Worm (Caenorhabditis elegans) whole organism, L1 larva: Measurements from ENCODE around the gene Y40C5A.4.

ENCODE experiments used
- C16A3.4 ChIP-seq: fragments of 150-350 bp; optimal IDR thresholded peaks from 2 replicates; lab custom pipeline; 2014; ENCODE audit warnings: missing biosample characterization, missing genetic modification characterization
- C34B4.2 ChIP-seq: sonication (generic microtip); optimal IDR thresholded peaks from 2 replicates; lab custom pipeline; 2017; ENCODE audit warnings: mild to moderate bottlenecking, missing genetic modification characterization, missing compliant biosample characterization
- F16B12.6 ChIP-seq: fragments of 150-350 bp; optimal IDR thresholded peaks from 2 replicates; lab custom pipeline; 2014; ENCODE audit warnings: missing biosample characterization, missing genetic modification characterization
- Y116A8C.19 ChIP-seq: sonication (generic microtip); optimal IDR thresholded peaks from 2 replicates; lab custom pipeline; 2016; ENCODE audit warnings: missing compliant biosample characterization, missing genetic modification characterization, borderline replicate concordance
- aha-1 ChIP-seq: fragments of 150-350 bp; optimal IDR thresholded peaks from 2 replicates; lab custom pipeline; 2014; ENCODE audit warnings: missing biosample characterization, missing genetic modification characterization
- alr-1 ChIP-seq: fragments of 200-800 bp; sonication (Bioruptor generic); optimal IDR thresholded peaks from 2 replicates; lab custom pipeline; 2018; ENCODE audit warnings: borderline replicate concordance, mild to moderate bottlenecking, missing genetic modification characterization, missing compliant biosample characterization
- aly-2 ChIP-seq: fragments of 150-350 bp; optimal IDR thresholded peaks from 2 replicates; lab custom pipeline; 2014; ENCODE audit warnings: missing biosample characterization, missing genetic modification characterization
- blmp-1 ChIP-seq: fragments of 150-350 bp; optimal IDR thresholded peaks from 2 replicates; lab custom pipeline; 2014; ENCODE audit warnings: missing biosample characterization, missing genetic modification characterization
- ceh-90 ChIP-seq: sonication (generic microtip); optimal IDR thresholded peaks from 2 replicates; lab custom pipeline; 2016; ENCODE audit warnings: missing genetic modification characterization, missing compliant biosample characterization
- ces-1 ChIP-seq: fragments of 150-350 bp; optimal IDR thresholded peaks from 2 replicates; lab custom pipeline; 2014; ENCODE audit warnings: missing biosample characterization, missing genetic modification reagents, missing genetic modification characterization
- dpl-1 ChIP-seq, 3 experiments: fragments of 150-350 bp in 2 of 3; sonication (generic microtip) in 1 of 3; optimal IDR thresholded peaks; 2 replicates each; lab custom pipeline; 2014 to 2017; ENCODE audit warnings: missing biosample characterization in 3 of 3, missing genetic modification characterization in 3 of 3, missing genetic modification reagents in 3 of 3
- dsc-1 ChIP-seq: sonication (generic microtip); optimal IDR thresholded peaks from 2 replicates; lab custom pipeline; 2016; ENCODE audit warnings: mild to moderate bottlenecking, missing genetic modification characterization, missing compliant biosample characterization
- efl-3 ChIP-seq: fragments of 200-800 bp; sonication (Bioruptor generic); optimal IDR thresholded peaks from 2 replicates; lab custom pipeline; 2018; ENCODE audit warnings: mild to moderate bottlenecking, missing genetic modification characterization, missing compliant biosample characterization
- egl-13 ChIP-seq: sonication (generic microtip); optimal IDR thresholded peaks from 2 replicates; lab custom pipeline; 2016; ENCODE audit warnings: missing genotype, missing genetic modification reagents, missing genetic modification characterization, missing compliant biosample characterization
- elt-2 ChIP-seq: sonication (generic microtip); optimal IDR thresholded peaks from 2 replicates; lab custom pipeline; 2016; ENCODE audit warnings: missing genetic modification characterization, mild to moderate bottlenecking, inconsistent platforms, missing compliant biosample characterization, missing genetic modification reagents
- ets-5 ChIP-seq: fragments of 200-800 bp; sonication (Bioruptor generic); IDR thresholded peaks from 2 replicates; pipeline ENCODE4 v1.3.6; 2022; ENCODE audit warnings: missing genetic modification characterization, missing compliant biosample characterization
- fkh-10 ChIP-seq: sonication (generic microtip); optimal IDR thresholded peaks from 2 replicates; lab custom pipeline; 2017; ENCODE audit warnings: missing biosample characterization, missing genetic modification reagents, missing genetic modification characterization
- fkh-4 ChIP-seq: sonication (generic microtip); optimal IDR thresholded peaks from 2 replicates; lab custom pipeline; 2016; ENCODE audit warnings: missing compliant biosample characterization, missing genetic modification characterization, borderline replicate concordance
- fkh-8 ChIP-seq: sonication (generic microtip); optimal IDR thresholded peaks from 2 replicates; lab custom pipeline; 2016; ENCODE audit warnings: mild to moderate bottlenecking, missing genetic modification characterization, missing compliant biosample characterization
- grh-1 ChIP-seq: fragments of 200-800 bp; sonication (Bioruptor generic); IDR thresholded peaks from 2 replicates; pipeline ENCODE4 v1.3.6; 2022; ENCODE audit warnings: missing genetic modification reagents, missing genetic modification characterization, missing compliant biosample characterization
- hlh-17 ChIP-seq: fragments of 200-800 bp; sonication (Bioruptor generic); optimal IDR thresholded peaks from 2 replicates; lab custom pipeline; 2018; ENCODE audit warnings: missing genetic modification characterization, mild to moderate bottlenecking, missing compliant biosample characterization, moderate library complexity, borderline replicate concordance
- hpl-2 ChIP-seq: fragments of 150-350 bp; optimal IDR thresholded peaks from 2 replicates; lab custom pipeline; 2014; ENCODE audit warnings: missing biosample characterization, missing genetic modification reagents, missing genetic modification characterization
- irx-1 ChIP-seq: sonication (generic microtip); optimal IDR thresholded peaks from 2 replicates; lab custom pipeline; 2016; ENCODE audit warnings: missing genetic modification characterization, missing compliant biosample characterization
- isw-1 ChIP-seq: fragments of 200-800 bp; sonication (Bioruptor generic); IDR thresholded peaks from 2 replicates; pipeline ENCODE4 v1.3.6; 2022; ENCODE audit warnings: missing genetic modification characterization, missing compliant biosample characterization
- jun-1 ChIP-seq: fragments of 150-350 bp; optimal IDR thresholded peaks from 2 replicates; lab custom pipeline; 2014; ENCODE audit warnings: missing biosample characterization, missing genetic modification reagents, missing genetic modification characterization
- lir-3 ChIP-seq: sonication (generic microtip); optimal IDR thresholded peaks from 2 replicates; lab custom pipeline; 2016; ENCODE audit warnings: mild to moderate bottlenecking, missing genetic modification characterization, moderate library complexity, missing compliant biosample characterization; ENCODE audit not compliant: poor library complexity
- mab-9 ChIP-seq: fragments of 200-800 bp; sonication (Bioruptor generic); IDR thresholded peaks from 2 replicates; pipeline ENCODE4 v1.3.6; 2022; ENCODE audit warnings: missing genetic modification reagents, missing genetic modification characterization, missing compliant biosample characterization
- mef-2 ChIP-seq: fragments of 150-350 bp; optimal IDR thresholded peaks from 2 replicates; lab custom pipeline; 2014; ENCODE audit warnings: missing biosample characterization, missing genetic modification characterization
- mep-1 ChIP-seq: fragments of 150-350 bp; optimal IDR thresholded peaks from 2 replicates; lab custom pipeline; 2014; ENCODE audit warnings: missing biosample characterization, missing genetic modification characterization
- nhr-11 ChIP-seq: fragments of 150-350 bp; optimal IDR thresholded peaks from 2 replicates; lab custom pipeline; 2014; ENCODE audit warnings: missing biosample characterization, missing genetic modification characterization
- nhr-12 ChIP-seq: sonication (generic microtip); optimal IDR thresholded peaks from 2 replicates; lab custom pipeline; 2017; ENCODE audit warnings: missing biosample characterization, missing genetic modification characterization
- nhr-19 ChIP-seq: fragments of 200-800 bp; sonication (Bioruptor generic); conservative IDR thresholded peaks from 2 replicates; pipeline ENCODE4 v1.3.6; 2022; ENCODE audit warnings: missing genetic modification characterization, missing compliant biosample characterization
- nhr-47 ChIP-seq: sonication (generic microtip); optimal IDR thresholded peaks from 2 replicates; lab custom pipeline; 2016; ENCODE audit warnings: mild to moderate bottlenecking, missing genetic modification characterization, moderate library complexity, missing compliant biosample characterization
- nhr-76 ChIP-seq: sonication (generic microtip); optimal IDR thresholded peaks from 2 replicates; lab custom pipeline; 2017; ENCODE audit warnings: missing biosample characterization, missing genetic modification characterization
- nhr-77 ChIP-seq: fragments of 150-350 bp; optimal IDR thresholded peaks from 2 replicates; lab custom pipeline; 2014; ENCODE audit warnings: missing biosample characterization, missing genetic modification characterization
- nhr-85 ChIP-seq: sonication (generic microtip); peaks from one replicate; lab custom pipeline; 2016; ENCODE audit warnings: missing genetic modification characterization, inconsistent platforms, missing compliant biosample characterization
- nhr-90 ChIP-seq: sonication (generic microtip); optimal IDR thresholded peaks from 2 replicates; lab custom pipeline; 2016; ENCODE audit warnings: mild to moderate bottlenecking, missing genetic modification characterization, missing compliant biosample characterization; ENCODE audit not compliant: poor library complexity
- pag-3 ChIP-seq: sonication (generic microtip); optimal IDR thresholded peaks from 2 replicates; lab custom pipeline; 2017; ENCODE audit warnings: missing genetic modification characterization, mild to moderate bottlenecking, missing compliant biosample characterization, antibody characterized with exemption, borderline replicate concordance; ENCODE audit not compliant: insufficient read depth
- pax-3 ChIP-seq: fragments of 200-800 bp; sonication (Bioruptor generic); optimal IDR thresholded peaks from 2 replicates; lab custom pipeline; 2018; ENCODE audit warnings: mild to moderate bottlenecking, missing genetic modification characterization, moderate library complexity, missing compliant biosample characterization
- pqm-1 ChIP-seq: sonication (generic microtip); optimal IDR thresholded peaks from 3 replicates; lab custom pipeline; 2017; ENCODE audit warnings: missing biosample characterization, missing genetic modification characterization
- sptf-1 ChIP-seq: fragments of 150-350 bp; optimal IDR thresholded peaks from 2 replicates; lab custom pipeline; 2014; ENCODE audit warnings: missing biosample characterization, missing genetic modification characterization
- swsn-7 ChIP-seq: sonication (generic microtip); optimal IDR thresholded peaks from 2 replicates; lab custom pipeline; 2016; ENCODE audit warnings: missing genetic modification characterization, missing compliant biosample characterization
- tbx-2 ChIP-seq: sonication (generic microtip); optimal IDR thresholded peaks from 2 replicates; lab custom pipeline; 2016; ENCODE audit warnings: missing genetic modification characterization, missing compliant biosample characterization
- tlp-1 ChIP-seq: fragments of 150-350 bp; optimal IDR thresholded peaks from 2 replicates; lab custom pipeline; 2014; ENCODE audit warnings: missing biosample characterization, missing genetic modification characterization
- unc-86 ChIP-seq: sonication (generic microtip); optimal IDR thresholded peaks from 2 replicates; lab custom pipeline; 2016; ENCODE audit warnings: missing genetic modification characterization, missing compliant biosample characterization
- ztf-4 ChIP-seq: fragments of 150-350 bp; optimal IDR thresholded peaks from 2 replicates; lab custom pipeline; 2014; ENCODE audit warnings: missing biosample characterization, missing genetic modification characterization

Y40C5A.4 gene

DNA sequence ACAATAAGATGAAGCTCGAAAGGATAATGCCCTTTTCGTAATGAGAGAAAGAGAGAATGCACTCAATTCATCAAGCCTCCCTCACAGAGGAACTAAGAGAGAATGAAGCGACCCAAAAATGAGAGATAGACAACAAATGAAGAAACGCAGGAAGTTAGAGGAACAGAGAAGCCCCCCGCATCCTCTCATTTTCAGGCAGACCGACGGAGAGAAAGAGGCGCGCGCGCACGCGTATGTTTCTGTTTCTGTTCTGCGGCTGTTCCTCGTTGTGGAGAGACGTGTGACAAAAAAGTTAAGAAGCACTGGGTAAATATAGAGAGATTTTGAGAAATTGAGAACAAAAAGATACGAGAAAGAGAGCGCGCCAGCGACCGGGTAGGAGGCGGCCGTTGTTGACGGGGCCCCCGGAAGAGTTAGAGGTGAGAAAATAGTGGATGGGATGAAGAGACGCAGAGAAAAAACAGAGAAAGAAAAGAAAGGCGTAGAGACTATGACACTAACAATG, 44.9 kb downstream of the Y40C5A.4 start (continued):
- peak; percentile 82 for TF ChIP-seq mep-1 (tag; lab: Kevin White, UChicago)
- TF ChIP-seq isw-1: peak; percentile 66
- peak; percentile 44 for TF ChIP-seq C16A3.4 (tag; lab: Kevin White, UChicago)
- peak; percentile 87 for TF ChIP-seq swsn-7
- TF ChIP-seq irx-1 (tag; lab: Kevin White, UChicago): peak; percentile 53
- peak; percentile 59 for TF ChIP-seq egl-13 (tag; lab: Kevin White, UChicago)
- no peak for TF ChIP-seq ceh-90 (tag; lab: Kevin White, UChicago)
- TF ChIP-seq jun-1 (tag; lab: Kevin White, UChicago): peak; percentile 80
- peak; percentile 85 for TF ChIP-seq unc-86 (tag; lab: Kevin White, UChicago)
- TF ChIP-seq elt-2 (tag; lab: Kevin White, UChicago): peak; percentile 33
- peak; percentile 73 for TF ChIP-seq ztf-4 (tag; lab: Kevin White, UChicago)
- no peak for TF ChIP-seq alr-1 (tag; lab: Kevin White, UChicago)
- TF ChIP-seq ets-5: no peak
- TF ChIP-seq blmp-1 (tag; lab: Kevin White, UChicago): peak; percentile 82
- peak; percentile 85 for TF ChIP-seq nhr-47 (tag; lab: Kevin White, UChicago)
- TF ChIP-seq Y116A8C.19 (tag; lab: Kevin White, UChicago): no peak
- no peak for TF ChIP-seq nhr-76
- TF ChIP-seq lir-3 (tag; lab: Kevin White, UChicago): peak; percentile 26
- no peak for TF ChIP-seq hlh-17 (GFP tag; lab: Kevin White, UChicago)
- no peak for TF ChIP-seq sptf-1 (tag; lab: Kevin White, UChicago)
- peak; percentile 88 for TF ChIP-seq fkh-8
- TF ChIP-seq C34B4.2 (tag; lab: Kevin White, UChicago): no peak
- TF ChIP-seq pqm-1: no peak
- no peak for TF ChIP-seq ces-1 (GFP tag; lab: Kevin White, UChicago)
- peak; percentile 32 for TF ChIP-seq aha-1 (tag; lab: Kevin White, UChicago)
- TF ChIP-seq nhr-77 (tag; lab: Kevin White, UChicago): peak; percentile 72
- TF ChIP-seq aly-2 (tag; lab: Kevin White, UChicago): no peak
- peak; percentile 90 for TF ChIP-seq nhr-85 (tag; lab: Kevin White, UChicago)
- TF ChIP-seq nhr-11 (tag; lab: Kevin White, UChicago): peak; percentile 71
- TF ChIP-seq tbx-2: peak; percentile 89
- TF ChIP-seq hpl-2: no peak
- TF ChIP-seq tlp-1 (tag; lab: Kevin White, UChicago): no peak
- TF ChIP-seq dsc-1 (tag; lab: Kevin White, UChicago): peak; percentile 88
- peak; percentile 49 for TF ChIP-seq fkh-10
- TF ChIP-seq mab-9 (GFP tag; lab: Robert Waterston, UW): no peak
- TF ChIP-seq F16B12.6: no peak
- no peak for TF ChIP-seq efl-3 (GFP tag; lab: Kevin White, UChicago)
- TF ChIP-seq dpl-1 (GFP tag; optimal IDR thresholded peaks at IDR 0.05; lab: Kevin White, UChicago): peak in 2 of 3 experiments; percentile 50 to 60
- peak; percentile 53; the same call in 1 of the 2 replicates for TF ChIP-seq grh-1 (GFP tag; lab: Robert Waterston, UW)
- peak; percentile 3 for TF ChIP-seq pag-3 (tag; lab: Kevin White, UChicago)
- TF ChIP-seq fkh-4: peak; percentile 54
- TF ChIP-seq pax-3 (tag; lab: Kevin White, UChicago): no peak
- peak; percentile 67 for TF ChIP-seq nhr-90 (tag; lab: Kevin White, UChicago)
- TF ChIP-seq nhr-12 (tag; lab: Kevin White, UChicago): no peak
- TF ChIP-seq nhr-19: peak; percentile 80
- TF ChIP-seq mef-2 (tag; lab: Kevin White, UChicago): peak; percentile 16
